Worm (Caenorhabditis elegans): Measurements from ENCODE around the gene ugt-62.

The ugt-62 gene

ce11 chrIII:4542362-4542931 is 2.0 kb upstream of the ugt-62 start, which contains the start of the genes mrps-34 and cisd-3.1:
mrps-34 (minus strand) TSS chrIII:4542452.
cisd-3.1 (plus strand) TSS chrIII:4542881.
- TF ChIP-seq unc-130 (tag; optimal IDR thresholded peaks at IDR 0.05) (no peak), dpl-1 (GFP tag; optimal IDR thresholded peaks at IDR 0.05) (peak in 2 of 3 experiments; percentile 7 to 31), lsy-2 (tag; optimal IDR thresholded peaks at IDR 0.05) (peak in 1 of 2 experiments; percentile 57), lin-35 (GFP tag; optimal IDR thresholded peaks at IDR 0.05) (peak in 1 of 2 experiments; percentile 9), F16B12.6 (tag; optimal IDR thresholded peaks at IDR 0.05) (peak; percentile 8), pag-3 (tag; optimal IDR thresholded peaks at IDR 0.05; ENCODE audit: borderline replicate concordance, insufficient read depth) (no peak), efl-1 (optimal IDR thresholded peaks at IDR 0.05) (peak; percentile 7 to 27), efl-1 (GFP tag; optimal IDR thresholded peaks at IDR 0.05 in 1 of 2) (peak in 1 of 2 experiments; percentile 14), snu-23 (GFP tag; optimal IDR thresholded peaks at IDR 0.05) (peak; percentile 19), xbp-1 (tag; optimal IDR thresholded peaks at IDR 0.05) (peak; percentile 7), nhr-47 (tag; optimal IDR thresholded peaks at IDR 0.05) (no peak), C16A3.4 (tag; optimal IDR thresholded peaks at IDR 0.05) (peak; percentile 21), C04F5.9 (tag; optimal IDR thresholded peaks at IDR 0.05) (no peak)

ce11 chrIII:4530968-4531367 is 9.5 kb downstream of the ugt-62 start:
- TF ChIP-seq mef-2 (tag; optimal IDR thresholded peaks at IDR 0.05) (no peak), efl-1 (optimal IDR thresholded peaks at IDR 0.05) (no peak), efl-1 (GFP tag; optimal IDR thresholded peaks at IDR 0.05 in 1 of 2) (peak in 1 of 2 experiments; percentile 34), lin-35 (GFP tag; optimal IDR thresholded peaks at IDR 0.05) (no peak), efl-3 (GFP tag; optimal IDR thresholded peaks at IDR 0.05) (no peak), sox-4 (tag; optimal IDR thresholded peaks at IDR 0.05) (no peak), nhr-85 (tag) (peak; percentile 46)

- TF ChIP-seq ztf-4 (tag; optimal IDR thresholded peaks at IDR 0.05) (no peak), C16A3.4 (tag; optimal IDR thresholded peaks at IDR 0.05) (no peak), pqm-1 (tag; optimal IDR thresholded peaks at IDR 0.05) (no peak), ceh-63 (GFP tag; optimal IDR thresholded peaks at IDR 0.05) (no peak)
Observed at ce11 chrIII:4525998-4526397, 14.4 kb downstream of the ugt-62 start.

DNA sequence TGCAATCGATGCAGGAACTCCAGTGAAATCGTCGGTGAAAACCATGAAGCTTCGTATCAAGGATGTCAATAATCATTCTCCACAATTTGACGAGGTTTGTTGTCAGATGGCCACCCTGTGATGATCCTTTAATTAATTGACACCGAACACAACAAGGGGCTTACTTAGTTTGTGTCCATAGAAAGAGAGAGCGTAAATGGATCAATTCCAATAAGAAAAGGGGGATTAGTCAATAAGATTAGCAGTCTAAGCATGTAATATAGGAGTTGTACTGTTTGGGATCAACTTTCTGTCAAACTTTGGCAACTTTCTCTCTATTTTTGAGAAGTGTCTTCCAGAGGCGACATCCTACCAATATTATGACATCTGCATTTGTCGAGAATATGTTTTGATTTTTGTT is 16.4 kb downstream of the ugt-62 start:
- no peak for TF ChIP-seq lin-39 (tag; optimal IDR thresholded peaks at IDR 0.05)

DNA sequence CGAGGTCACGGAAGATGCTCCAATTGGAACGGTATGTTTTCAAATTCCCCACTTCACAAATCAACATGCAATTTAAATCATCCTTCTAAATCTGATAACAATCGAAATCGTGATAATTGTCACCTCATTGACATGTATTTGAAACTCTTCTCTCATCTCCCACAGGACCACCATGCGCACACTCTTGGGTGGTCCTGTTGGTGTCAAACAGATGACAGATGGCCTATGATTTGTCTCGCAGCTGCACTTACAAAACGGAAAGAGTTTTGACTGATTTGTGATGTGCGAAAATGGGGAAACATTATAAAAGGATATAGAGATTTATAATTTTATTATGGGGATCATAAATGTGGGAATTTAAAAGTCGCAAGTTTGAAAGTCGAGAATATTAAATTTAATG is 17.0 kb downstream of the ugt-62 start:
- TF ChIP-seq lin-14 (GFP tag; optimal IDR thresholded peaks at IDR 0.05) (peak; percentile 27), ceh-90 (tag; optimal IDR thresholded peaks at IDR 0.05) (no peak)

DNA sequence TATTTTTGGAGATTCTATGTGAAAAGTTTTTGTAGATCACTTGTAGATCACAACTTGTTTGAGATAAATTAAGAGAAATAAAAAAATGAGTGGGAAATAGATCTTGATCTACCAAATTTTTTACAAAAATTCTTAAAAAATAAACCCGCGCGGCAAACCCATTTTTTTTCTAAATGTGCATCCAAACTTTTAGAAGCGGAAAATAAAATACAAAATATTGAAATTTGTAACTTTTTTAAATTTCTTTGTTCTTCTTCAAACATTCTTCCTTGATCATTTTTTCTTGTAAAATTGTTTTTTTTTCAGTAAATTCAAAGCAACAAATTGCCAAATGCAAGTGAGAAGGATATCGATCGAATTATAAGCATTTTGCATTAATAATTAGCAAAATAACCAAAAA is 20.4 kb downstream of the ugt-62 start, which contains the start of gene cdh-4:
Gene cdh-4 (plus strand): TSS at position 301 of the 400 bp plus-strand sequence.
- TF ChIP-seq ceh-63 (GFP tag; optimal IDR thresholded peaks at IDR 0.05) (no peak), ama-1 (optimal IDR thresholded peaks at IDR 0.05) (no peak), Y116A8C.19 (tag; optimal IDR thresholded peaks at IDR 0.05; ENCODE audit: borderline replicate concordance) (no peak), ceh-90 (tag; optimal IDR thresholded peaks at IDR 0.05) (no peak), elt-3 (tag; optimal IDR thresholded peaks at IDR 0.05) (no peak), C16A3.4 (tag; optimal IDR thresholded peaks at IDR 0.05) (no peak), jun-1 (tag; optimal IDR thresholded peaks at IDR 0.05) (no peak), F16B12.6 (tag; optimal IDR thresholded peaks at IDR 0.05) (no peak), nhr-71 (tag; optimal IDR thresholded peaks at IDR 0.05) (no peak), rnt-1 (tag; optimal IDR thresholded peaks at IDR 0.05) (no peak), irx-1 (tag; optimal IDR thresholded peaks at IDR 0.05) (no peak), elt-2 (tag; optimal IDR thresholded peaks at IDR 0.05) (no peak), unc-86 (tag; optimal IDR thresholded peaks at IDR 0.05) (no peak), alr-1 (tag; optimal IDR thresholded peaks at IDR 0.05; ENCODE audit: borderline replicate concordance) (no peak), efl-3 (GFP tag; optimal IDR thresholded peaks at IDR 0.05) (no peak), nhr-237 (tag; optimal IDR thresholded peaks at IDR 0.05) (no peak), hlh-4 (tag; optimal IDR thresholded peaks at IDR 0.05) (no peak), mdl-1 (tag; optimal IDR thresholded peaks at IDR 0.05) (no peak), lin-35 (GFP tag; optimal IDR thresholded peaks at IDR 0.05) (no peak)

Data from whole organism, L1 larva.